Worm (Caenorhabditis elegans): ENCODE results near the gene T09F3.2.
A peak's percentile ranks its signal among the peaks of the same experiment; 100 is the strongest.

Gene T09F3.2

DNA sequence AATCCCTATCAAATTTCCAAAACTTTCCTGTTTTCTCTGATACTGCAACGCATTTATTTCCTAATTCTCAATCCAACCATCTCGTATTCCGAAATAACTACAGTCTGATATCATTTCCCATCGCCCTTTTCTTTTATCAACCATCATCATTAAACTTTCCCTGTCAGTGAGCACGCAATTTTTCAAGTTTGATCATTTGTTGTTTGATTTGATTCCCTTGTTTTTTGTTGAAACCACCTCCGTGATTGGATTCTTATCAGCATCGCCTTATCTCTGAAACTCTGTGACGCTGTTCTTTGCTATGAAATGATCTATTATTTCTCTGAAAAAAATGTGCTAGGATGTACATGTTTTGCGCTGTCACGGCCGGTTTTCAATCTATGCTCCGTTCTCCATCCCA is 12.0 kb downstream of the T09F3.2 start:
- TF ChIP-seq elt-2 (tag; optimal IDR thresholded peaks at IDR 0.05) (peak; percentile 67), ceh-22 (tag; optimal IDR thresholded peaks at IDR 0.05) (no peak)

DNA sequence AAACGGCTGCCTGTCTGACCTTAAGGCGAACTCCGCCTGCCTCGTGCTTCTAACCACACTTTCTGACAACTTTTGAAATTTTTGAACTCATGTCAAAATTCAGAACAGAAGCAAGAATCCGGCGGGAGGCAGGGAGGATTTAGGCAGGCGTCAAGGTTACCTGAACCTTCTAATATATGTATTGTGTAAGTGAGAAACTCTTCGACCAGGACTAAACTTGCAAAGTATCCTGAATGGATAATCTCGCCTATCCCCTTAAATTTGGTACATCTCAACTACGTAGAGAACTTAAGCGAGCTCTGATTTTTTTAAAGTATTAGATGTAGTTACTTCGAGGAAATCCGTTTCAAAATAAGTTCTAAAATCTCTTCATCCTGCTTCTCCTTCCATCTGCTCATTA is 20.0 kb downstream of the T09F3.2 start, which contains the start of gene E04D5.5:
E04D5.5 (plus strand) TSS at position 301 of the 400 bp plus-strand sequence.
- no peak for TF ChIP-seq C08G9.2 (tag; optimal IDR thresholded peaks at IDR 0.05)
- no peak for TF ChIP-seq ceh-24 (tag; optimal IDR thresholded peaks at IDR 0.05)
- TF ChIP-seq unc-86 (tag; optimal IDR thresholded peaks at IDR 0.05) = no peak
- TF ChIP-seq syd-9 (tag; optimal IDR thresholded peaks at IDR 0.05) = no peak
- TF ChIP-seq Y22D7AL.16 (tag; optimal IDR thresholded peaks at IDR 0.05) = no peak
- no peak for TF ChIP-seq lim-6 (tag; optimal IDR thresholded peaks at IDR 0.05)

DNA sequence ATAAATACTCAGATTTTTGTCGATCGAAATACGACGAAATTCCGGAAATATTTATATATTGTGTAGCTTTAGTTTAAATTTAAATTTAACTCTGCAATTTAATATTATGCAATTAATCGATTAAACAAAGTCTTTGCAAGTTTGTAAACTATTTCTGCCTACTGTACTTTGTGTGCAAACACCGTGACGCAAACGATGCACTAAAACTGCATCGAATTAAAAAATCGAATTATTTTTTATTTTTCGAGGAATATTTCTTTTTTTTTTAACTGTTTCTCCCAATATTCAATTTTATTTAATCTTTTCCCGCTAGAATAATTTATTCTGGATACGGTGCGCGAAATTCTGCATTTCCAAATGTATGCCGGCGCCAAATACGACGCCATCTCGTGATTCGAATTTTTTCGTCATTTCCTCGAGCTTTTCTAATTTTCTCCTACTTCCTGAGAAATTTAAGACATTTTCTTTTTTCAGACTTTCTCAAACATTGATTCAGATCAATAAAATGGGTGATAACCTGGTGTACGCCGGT is 25.4 kb downstream of the T09F3.2 start, which contains the start of gene eif-2A:
eif-2A (plus strand) TSS at position 469 of the 532 bp plus-strand sequence.
- TF ChIP-seq dmd-4 (tag; optimal IDR thresholded peaks at IDR 0.05; ENCODE audit: borderline replicate concordance) (no peak), unc-42 (tag; optimal IDR thresholded peaks at IDR 0.05) (peak; percentile 41), K02D7.2 (tag; optimal IDR thresholded peaks at IDR 0.05) (no peak), hlh-30 (tag; optimal IDR thresholded peaks at IDR 0.05; ENCODE audit: insufficient read depth) (peak; percentile 38), zip-5 (tag; optimal IDR thresholded peaks at IDR 0.05) (no peak), pha-2 (tag; optimal IDR thresholded peaks at IDR 0.05) (no peak), C08G9.2 (tag; optimal IDR thresholded peaks at IDR 0.05) (no peak), sdc-2 (tag; optimal IDR thresholded peaks at IDR 0.05) (no peak)

DNA sequence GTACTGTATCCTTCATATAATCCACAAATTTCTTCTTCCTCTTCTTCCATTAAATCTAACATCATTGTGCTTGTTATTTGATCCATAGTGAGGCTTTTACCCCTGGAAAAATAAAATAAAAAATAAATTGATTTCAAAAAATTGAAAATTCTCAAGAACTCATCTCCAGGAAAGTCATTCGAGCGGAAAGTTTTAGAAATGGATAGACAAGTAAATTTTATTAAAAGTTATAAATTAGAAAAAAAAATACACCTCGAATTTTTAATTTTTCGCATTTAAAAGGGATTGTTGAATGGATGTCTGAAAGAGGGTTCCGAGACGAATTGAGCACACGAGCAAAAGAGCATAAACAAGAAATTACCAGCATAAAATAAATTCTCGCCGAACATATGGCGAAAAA is 31.0 kb downstream of the T09F3.2 start, which contains the start of gene frpr-21:
frpr-21 (minus strand) TSS at position 101 of the 400 bp plus-strand sequence.
- TF ChIP-seq ets-4 (tag; optimal IDR thresholded peaks at IDR 0.05) (no peak), odd-2 (tag; optimal IDR thresholded peaks at IDR 0.05) (no peak), elt-4 (tag; optimal IDR thresholded peaks at IDR 0.05) (no peak), ama-1 (optimal IDR thresholded peaks at IDR 0.05) (no peak), ceh-19 (GFP tag; optimal IDR thresholded peaks at IDR 0.05) (no peak), ttx-3 (tag; optimal IDR thresholded peaks at IDR 0.05) (no peak)

DNA sequence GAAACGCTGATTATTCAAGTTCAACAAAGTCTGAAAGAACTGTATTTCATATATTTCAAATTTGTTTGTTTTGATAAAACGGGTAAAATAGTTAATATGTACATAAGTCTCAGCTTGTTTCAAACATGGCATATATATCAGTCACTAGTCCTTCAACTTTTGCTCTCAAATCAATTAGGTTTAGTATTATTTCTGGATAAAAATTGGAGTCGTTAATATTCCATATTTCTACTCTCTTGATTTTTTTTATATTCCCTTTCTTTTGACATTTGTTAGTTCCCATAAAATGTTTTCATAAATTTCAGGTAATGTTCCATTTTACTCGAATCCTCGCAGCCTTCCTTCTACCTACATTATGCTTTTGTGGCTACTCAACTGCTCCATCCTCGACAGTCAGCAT is 44.9 kb downstream of the T09F3.2 start, which contains the start of gene cut-4:
cut-4 (plus strand) TSS at position 301 of the 400 bp plus-strand sequence.
- TF ChIP-seq ztf-16 (tag; optimal IDR thresholded peaks at IDR 0.05) = no peak
- no peak for TF ChIP-seq unc-55 (GFP tag; optimal IDR thresholded peaks at IDR 0.05)
- no peak for TF ChIP-seq madf-2 (tag; optimal IDR thresholded peaks at IDR 0.05)
- no peak for TF ChIP-seq che-1 (tag; optimal IDR thresholded peaks at IDR 0.05)
- no peak for TF ChIP-seq fax-1 (tag; optimal IDR thresholded peaks at IDR 0.05)
- TF ChIP-seq ceh-9 (tag; optimal IDR thresholded peaks at IDR 0.05) = no peak
- no peak for TF ChIP-seq ceh-2 (tag; optimal IDR thresholded peaks at IDR 0.05)
- no peak for TF ChIP-seq ceh-30 (tag; optimal IDR thresholded peaks at IDR 0.05)
- no peak for TF ChIP-seq hlh-13 (GFP tag; optimal IDR thresholded peaks at IDR 0.05)
- TF ChIP-seq nhr-11 (tag; optimal IDR thresholded peaks at IDR 0.05) = no peak
- no peak for TF ChIP-seq nhr-232 (tag; optimal IDR thresholded peaks at IDR 0.05)
- no peak for TF ChIP-seq sox-2 (GFP tag; IDR thresholded peaks at IDR 0.05)
- TF ChIP-seq fkh-10 (GFP tag; optimal IDR thresholded peaks at IDR 0.05) = no peak
- no peak for TF ChIP-seq K02D7.2 (tag; optimal IDR thresholded peaks at IDR 0.05)
- TF ChIP-seq syd-9 (tag; optimal IDR thresholded peaks at IDR 0.05) = no peak

DNA sequence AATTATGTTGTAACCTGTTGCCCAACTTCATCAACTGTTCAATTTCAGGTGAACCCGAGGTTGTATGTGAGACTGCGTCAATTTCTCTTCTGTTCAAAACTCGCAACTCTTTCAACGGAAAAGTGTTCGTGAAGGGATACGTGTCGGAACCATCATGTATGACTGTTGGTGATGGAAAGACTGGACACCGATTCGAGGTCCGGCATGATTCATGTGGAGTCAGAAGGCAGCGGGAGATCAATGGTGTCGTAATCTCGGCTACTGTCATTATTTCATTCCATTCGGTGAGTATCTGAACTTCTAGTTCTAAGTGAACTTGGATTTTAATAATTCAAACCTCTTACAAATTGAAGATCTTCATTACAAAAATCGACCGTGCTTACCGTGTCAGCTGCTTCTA is 46.9 kb downstream of the T09F3.2 start:
- TF ChIP-seq nfya-1 (tag; optimal IDR thresholded peaks at IDR 0.05) (no peak), ceh-22 (tag; optimal IDR thresholded peaks at IDR 0.05) (no peak), lim-6 (tag; optimal IDR thresholded peaks at IDR 0.05) (no peak)
